Worm (Caenorhabditis elegans) whole organism, young adult: ENCODE results near the gene clec-238.

ENCODE experiments used
- Y56A3A.18 ChIP-seq: fragments of 200-800 bp; sonication (Bioruptor generic); IDR thresholded peaks from 2 replicates; pipeline ENCODE4 v1.3.6; 2022; ENCODE audit warnings: missing genetic modification reagents, missing genetic modification characterization, missing compliant biosample characterization
- dpl-1 ChIP-seq: fragments of 150-350 bp; optimal IDR thresholded peaks from 2 replicates; lab custom pipeline; 2014; ENCODE audit warnings: missing biosample characterization, missing genetic modification reagents, missing genetic modification characterization
- madf-6 ChIP-seq: fragments of 200-800 bp; sonication (Bioruptor generic); IDR thresholded peaks from 2 replicates; pipeline ENCODE4 v1.3.6; 2022; ENCODE audit warnings: missing genetic modification reagents, missing genetic modification characterization, missing compliant biosample characterization
- mes-4 ChIP-seq: sonication (generic microtip); optimal IDR thresholded peaks from 2 replicates; lab custom pipeline; 2016; ENCODE audit warnings: missing genotype, missing genetic modification characterization, missing compliant biosample characterization
- nfya-1 ChIP-seq: sonication (generic microtip); optimal IDR thresholded peaks from 2 replicates; lab custom pipeline; 2017; ENCODE audit warnings: antibody characterized with exemption, missing compliant biosample characterization, missing genetic modification characterization, borderline replicate concordance; ENCODE audit not compliant: insufficient read depth
- nhr-120 ChIP-seq: fragments of 200-800 bp; sonication (Bioruptor generic); IDR thresholded peaks from 2 replicates; pipeline ENCODE4 v1.3.6; 2022; ENCODE audit warnings: missing genetic modification characterization, missing compliant biosample characterization
- nhr-179 ChIP-seq: sonication (generic microtip); optimal IDR thresholded peaks from 2 replicates; lab custom pipeline; 2016; ENCODE audit warnings: mild to moderate bottlenecking, missing genetic modification characterization, missing compliant biosample characterization
- rcor-1 ChIP-seq: fragments of 200-800 bp; sonication (Bioruptor generic); IDR thresholded peaks from 2 replicates; pipeline ENCODE4 v1.3.6; 2022; ENCODE audit warnings: missing genetic modification reagents, missing genetic modification characterization, missing compliant biosample characterization
- rec-8 ChIP-seq, 2 experiments: sonication (generic microtip); optimal IDR thresholded peaks; 2 replicates each; lab custom pipeline; 2016; ENCODE audit warnings: mild to moderate bottlenecking in 2 of 2, missing genetic modification characterization in 2 of 2, missing genetic modification reagents in 2 of 2, missing genotype in 2 of 2, missing biosample characterization in 1 of 2, missing compliant biosample characterization in 1 of 2, moderate library complexity in 1 of 2
- unc-62 ChIP-seq: fragments of 150-350 bp; optimal IDR thresholded peaks from 2 replicates; lab custom pipeline; 2014; ENCODE audit warnings: missing biosample characterization, missing genetic modification reagents, missing genetic modification characterization
- ztf-18 ChIP-seq: sonication (generic microtip); optimal IDR thresholded peaks from 2 replicates; lab custom pipeline; 2016; ENCODE audit warnings: missing genotype, mild to moderate bottlenecking, missing genetic modification characterization, missing compliant biosample characterization
- ztf-26 ChIP-seq: sonication (generic microtip); optimal IDR thresholded peaks from 2 replicates; lab custom pipeline; 2017; ENCODE audit warnings: missing genetic modification characterization, missing compliant biosample characterization

- TF ChIP-seq ztf-18 (tag; lab: Kevin White, UChicago) (no peak), rec-8 (tag; optimal IDR thresholded peaks at IDR 0.05; lab: Kevin White, UChicago) (no peak), ztf-26 (tag; lab: Kevin White, UChicago) (no peak), Y56A3A.18 (GFP tag; lab: Robert Waterston, UW) (no peak), dpl-1 (no peak), madf-6 (GFP tag; lab: Robert Waterston, UW) (no peak), rcor-1 (GFP tag; lab: Robert Waterston, UW) (no peak), unc-62 (no peak), nfya-1 (tag; lab: Kevin White, UChicago) (no peak), nhr-179 (tag; lab: Kevin White, UChicago) (no peak), mes-4 (tag; lab: Kevin White, UChicago) (no peak), nhr-120 (GFP tag; lab: Robert Waterston, UW) (no peak)
Measured at ce11 chrV:17000635-17001034, 49.0 kb downstream of the clec-238 start.
